Worm (Caenorhabditis elegans) whole organism, early embryonic: Measurements from ENCODE around the gene ins-19.

Experiments
- B0310.2 ChIP-seq: sonication (generic microtip); optimal IDR thresholded peaks from 2 replicates; lab custom pipeline; 2016; ENCODE audit warnings: mild to moderate bottlenecking, missing genetic modification characterization, missing compliant biosample characterization
- F13C5.2 ChIP-seq: sonication (generic microtip); optimal IDR thresholded peaks from 2 replicates; lab custom pipeline; 2017; ENCODE audit warnings: mild to moderate bottlenecking, missing genetic modification characterization, inconsistent platforms, missing compliant biosample characterization
- aly-1 ChIP-seq: sonication (generic microtip); optimal IDR thresholded peaks from 2 replicates; lab custom pipeline; 2016; ENCODE audit warnings: missing genetic modification characterization, missing compliant biosample characterization
- ama-1 ChIP-seq: fragments of 150-350 bp; optimal IDR thresholded peaks from 2 replicates; lab custom pipeline; 2014
- ceh-13 ChIP-seq: fragments of 200-800 bp; sonication (Bioruptor generic); optimal IDR thresholded peaks from 2 replicates; lab custom pipeline; 2018; ENCODE audit warnings: mild to moderate bottlenecking, missing genetic modification characterization, missing compliant biosample characterization
- ceh-36 ChIP-seq: sonication (generic microtip); optimal IDR thresholded peaks from 2 replicates; lab custom pipeline; 2016; ENCODE audit warnings: missing genetic modification characterization, inconsistent platforms, missing compliant biosample characterization
- ets-7 ChIP-seq: sonication (generic microtip); optimal IDR thresholded peaks from 2 replicates; lab custom pipeline; 2016; ENCODE audit warnings: missing genotype, missing genetic modification characterization, missing compliant biosample characterization
- flt-1 ChIP-seq: fragments of 200-800 bp; sonication (Bioruptor generic); IDR thresholded peaks from 2 replicates; pipeline ENCODE4 v1.3.6; 2022; ENCODE audit warnings: missing genetic modification characterization, missing compliant biosample characterization
- hmbx-1 ChIP-seq: sonication (generic microtip); optimal IDR thresholded peaks from 2 replicates; lab custom pipeline; 2016; ENCODE audit warnings: mild to moderate bottlenecking, missing genetic modification characterization, missing compliant biosample characterization
- hmg-4 ChIP-seq: fragments of 200-800 bp; sonication (Bioruptor generic); optimal IDR thresholded peaks from 2 replicates; lab custom pipeline; 2018; ENCODE audit warnings: mild to moderate bottlenecking, missing genetic modification characterization, missing compliant biosample characterization
- hnd-1 ChIP-seq: sonication (generic microtip); optimal IDR thresholded peaks from 2 replicates; lab custom pipeline; 2016; ENCODE audit warnings: missing genetic modification characterization, missing compliant biosample characterization
- pes-1 ChIP-seq: fragments of 200-800 bp; sonication (Bioruptor generic); IDR thresholded peaks from 2 replicates; pipeline ENCODE4 v1.3.6; 2022; ENCODE audit warnings: missing genetic modification reagents, missing genetic modification characterization, missing compliant biosample characterization
- scrt-1 ChIP-seq: fragments of 200-800 bp; sonication (Bioruptor generic); IDR thresholded peaks from 2 replicates; pipeline ENCODE4 v1.3.6; 2022; ENCODE audit warnings: missing genetic modification characterization, missing compliant biosample characterization
- sea-1 ChIP-seq: fragments of 200-800 bp; sonication (Bioruptor generic); conservative IDR thresholded peaks from 2 replicates; pipeline ENCODE4 v1.3.6; 2022; ENCODE audit warnings: missing genetic modification characterization, missing compliant biosample characterization
- tbx-11 ChIP-seq: fragments of 200-800 bp; sonication (Bioruptor generic); IDR thresholded peaks from 2 replicates; pipeline ENCODE4 v1.3.6; 2022; ENCODE audit warnings: missing genetic modification characterization, missing compliant biosample characterization
- tbx-37 ChIP-seq: fragments of 200-800 bp; sonication (Bioruptor generic); conservative IDR thresholded peaks from 2 replicates; pipeline ENCODE4 v1.3.6; 2022; ENCODE audit warnings: missing genetic modification reagents, missing genetic modification characterization, missing compliant biosample characterization
- tra-4 ChIP-seq: sonication (generic microtip); optimal IDR thresholded peaks from 2 replicates; lab custom pipeline; 2017; ENCODE audit warnings: missing genetic modification characterization, missing compliant biosample characterization

ins-19 gene

ce11 chrII:3123206-3123605 lies 3.0 kb downstream of the ins-19 start, which contains the start of gene srh-71:
Gene srh-71 (plus strand): TSS chrII:3123506.
- TF ChIP-seq ama-1 (lab: Kevin White, UChicago) (no peak), F13C5.2 (tag; lab: Kevin White, UChicago) (no peak), hmbx-1 (tag; lab: Kevin White, UChicago) (no peak), ceh-13 (GFP tag; lab: Kevin White, UChicago) (no peak), pes-1 (GFP tag; lab: Robert Waterston, UW) (no peak), aly-1 (tag; lab: Kevin White, UChicago) (no peak), ceh-36 (tag; lab: Kevin White, UChicago) (no peak), tbx-37 (no peak), scrt-1 (GFP tag; lab: Robert Waterston, UW) (no peak), tbx-11 (GFP tag; lab: Robert Waterston, UW) (no peak), B0310.2 (tag; lab: Kevin White, UChicago) (no peak), hmg-4 (no peak), hnd-1 (tag; lab: Kevin White, UChicago) (no peak), tra-4 (no peak), sea-1 (GFP tag; lab: Robert Waterston, UW) (no peak), flt-1 (GFP tag; lab: Robert Waterston, UW) (no peak), ets-7 (no peak)

- TF ChIP-seq tbx-11 (GFP tag; lab: Robert Waterston, UW) (no peak), hmbx-1 (tag; lab: Kevin White, UChicago) (no peak), B0310.2 (tag; lab: Kevin White, UChicago) (no peak), hnd-1 (tag; lab: Kevin White, UChicago) (no peak), ceh-36 (tag; lab: Kevin White, UChicago) (no peak), ama-1 (lab: Kevin White, UChicago) (no peak), aly-1 (tag; lab: Kevin White, UChicago) (no peak), ceh-13 (GFP tag; lab: Kevin White, UChicago) (no peak), tbx-37 (no peak), pes-1 (GFP tag; lab: Robert Waterston, UW) (no peak), hmg-4 (no peak), F13C5.2 (tag; lab: Kevin White, UChicago) (no peak), sea-1 (GFP tag; lab: Robert Waterston, UW) (no peak), flt-1 (GFP tag; lab: Robert Waterston, UW) (no peak), tra-4 (no peak), ets-7 (no peak), scrt-1 (GFP tag; lab: Robert Waterston, UW) (no peak)
Measured at ce11 chrII:3118907-3119382, 7.3 kb downstream of the ins-19 start, which contains the start of gene T10D4.6. Gene T10D4.6 (plus strand): TSS chrII:3119332.

ce11 chrII:3117471-3117870 lies 8.8 kb downstream of the ins-19 start, which contains the start of gene T10D4.7:
Gene T10D4.7 (plus strand): TSS chrII:3117771.
- no peak for TF ChIP-seq ceh-13 (GFP tag; lab: Kevin White, UChicago)
- TF ChIP-seq aly-1 (tag; lab: Kevin White, UChicago): no peak
- no peak for TF ChIP-seq tbx-11 (GFP tag; lab: Robert Waterston, UW)
- no peak for TF ChIP-seq pes-1 (GFP tag; lab: Robert Waterston, UW)
- TF ChIP-seq sea-1 (GFP tag; lab: Robert Waterston, UW): no peak
- TF ChIP-seq tbx-37: no peak
- no peak for TF ChIP-seq tra-4
- TF ChIP-seq scrt-1 (GFP tag; lab: Robert Waterston, UW): no peak

DNA sequence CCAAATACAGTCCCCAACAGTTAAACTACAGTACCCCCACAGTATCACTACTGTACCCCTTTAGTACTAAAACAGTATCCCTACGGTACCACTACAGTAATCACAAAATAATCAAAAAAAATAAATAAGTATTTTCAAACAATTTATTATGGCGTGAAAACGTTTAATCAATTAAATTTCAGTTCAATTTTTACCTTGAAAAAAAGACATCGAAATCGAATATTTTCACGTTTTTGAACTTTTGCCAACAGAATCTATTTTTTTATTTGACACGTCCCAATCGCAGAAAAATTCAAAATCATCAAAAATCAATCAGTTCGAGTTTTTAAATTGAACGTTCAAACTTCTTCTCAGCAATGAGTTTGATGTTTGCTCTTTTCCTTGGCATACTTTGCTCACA lies 12.3 kb downstream of the ins-19 start, which contains the start of gene clec-123:
TSS of gene clec-123 (plus strand) at position 301 of the 400 bp plus-strand sequence.
- TF ChIP-seq tbx-11 (GFP tag; lab: Robert Waterston, UW) (no peak), tbx-37 (no peak), scrt-1 (GFP tag; lab: Robert Waterston, UW) (no peak), hnd-1 (tag; lab: Kevin White, UChicago) (no peak), B0310.2 (tag; lab: Kevin White, UChicago) (no peak), hmg-4 (no peak), ceh-13 (GFP tag; lab: Kevin White, UChicago) (no peak), ets-7 (no peak), hmbx-1 (tag; lab: Kevin White, UChicago) (no peak), sea-1 (GFP tag; lab: Robert Waterston, UW) (no peak), tra-4 (no peak), ceh-36 (tag; lab: Kevin White, UChicago) (no peak)

ce11 chrII:3113289-3113688 lies 13.0 kb downstream of the ins-19 start:
- no peak for TF ChIP-seq tbx-37
- no peak for TF ChIP-seq ama-1 (lab: Kevin White, UChicago)
- no peak for TF ChIP-seq tbx-11 (GFP tag; lab: Robert Waterston, UW)
- TF ChIP-seq aly-1 (tag; lab: Kevin White, UChicago): no peak
- TF ChIP-seq B0310.2 (tag; lab: Kevin White, UChicago): no peak

DNA sequence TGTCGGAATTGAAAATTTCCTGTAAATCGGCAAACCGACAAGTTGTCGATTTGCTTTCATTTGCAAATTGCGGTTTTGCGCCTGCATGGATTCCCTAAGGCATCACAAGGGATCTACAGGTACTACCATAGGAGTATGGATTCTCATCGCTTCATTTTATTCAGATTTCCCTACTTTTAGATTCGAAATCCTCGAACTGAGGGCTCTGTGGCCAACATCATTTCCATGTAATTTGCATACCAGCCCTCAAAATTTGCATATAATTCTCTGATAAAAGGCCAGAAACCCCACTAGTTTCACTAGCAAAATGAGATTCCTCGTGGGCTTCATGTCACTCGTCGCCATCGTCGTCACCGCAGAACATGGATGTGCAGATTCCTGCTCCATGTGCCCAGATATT lies 13.9 kb downstream of the ins-19 start, which contains the start of gene Y25C1A.2:
TSS of gene Y25C1A.2 (plus strand) at position 301 of the 400 bp plus-strand sequence.
- TF ChIP-seq tra-4: no peak

DNA sequence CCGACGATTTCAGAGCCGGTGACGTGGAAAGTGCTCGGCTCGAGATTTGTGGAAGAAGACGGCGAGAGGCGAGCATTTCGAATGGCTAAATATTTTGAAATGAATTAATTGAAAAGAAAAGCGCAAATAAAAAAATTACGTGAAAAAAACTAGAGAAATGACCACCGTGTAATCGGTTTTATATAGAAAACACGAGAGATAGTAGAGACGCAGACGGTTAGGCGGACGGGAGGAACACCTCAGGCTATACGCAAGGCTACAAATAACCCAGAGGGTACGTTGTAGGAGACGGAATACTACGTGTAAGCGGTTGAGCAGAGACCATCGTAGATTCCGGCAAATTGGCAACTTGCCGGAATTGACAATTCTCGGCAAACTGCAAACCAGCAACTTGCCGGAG lies 15.1 kb downstream of the ins-19 start, which contains the start of gene Y25C1A.13:
TSS of gene Y25C1A.13 (minus strand) at position 101 of the 400 bp plus-strand sequence.
- no peak for TF ChIP-seq hmg-4
- TF ChIP-seq ceh-13 (GFP tag; lab: Kevin White, UChicago): no peak
- TF ChIP-seq aly-1 (tag; lab: Kevin White, UChicago): no peak
- no peak for TF ChIP-seq F13C5.2 (tag; lab: Kevin White, UChicago)
- TF ChIP-seq ets-7: no peak
- TF ChIP-seq tra-4: no peak
- TF ChIP-seq ceh-36 (tag; lab: Kevin White, UChicago): no peak
- no peak for TF ChIP-seq tbx-37
- no peak for TF ChIP-seq scrt-1 (GFP tag; lab: Robert Waterston, UW)
- no peak for TF ChIP-seq tbx-11 (GFP tag; lab: Robert Waterston, UW)
- no peak for TF ChIP-seq flt-1 (GFP tag; lab: Robert Waterston, UW)
- TF ChIP-seq sea-1 (GFP tag; lab: Robert Waterston, UW): no peak
- no peak for TF ChIP-seq hnd-1 (tag; lab: Kevin White, UChicago)
- TF ChIP-seq pes-1 (GFP tag; lab: Robert Waterston, UW): no peak
- TF ChIP-seq hmbx-1 (tag; lab: Kevin White, UChicago): no peak
